Worm (Caenorhabditis elegans) whole organism, L4 larva: ENCODE measurements around the gene F55B12.2.

Experiments
- F37D6.2 ChIP-seq: sonication (generic microtip); optimal IDR thresholded peaks from 2 replicates; lab custom pipeline; 2016; ENCODE audit warnings: mild to moderate bottlenecking, missing genetic modification characterization, missing compliant biosample characterization
- T20F7.1 ChIP-seq: fragments of 200-800 bp; sonication (Bioruptor generic); optimal IDR thresholded peaks from 2 replicates; lab custom pipeline; 2018; ENCODE audit warnings: mild to moderate bottlenecking, missing genetic modification characterization, missing compliant biosample characterization
- egl-27 ChIP-seq: sonication (generic microtip); optimal IDR thresholded peaks from 3 replicates; lab custom pipeline; 2017; ENCODE audit warnings: missing biosample characterization, missing genetic modification reagents, missing genetic modification characterization
- lin-39 ChIP-seq: fragments of 150-350 bp; optimal IDR thresholded peaks from 2 replicates; lab custom pipeline; 2014; ENCODE audit warnings: missing biosample characterization, missing genetic modification reagents, missing genetic modification characterization
- ztf-11 ChIP-seq: fragments of 150-350 bp; optimal IDR thresholded peaks from 2 replicates; lab custom pipeline; 2014; ENCODE audit warnings: missing biosample characterization, missing genetic modification characterization

DNA sequence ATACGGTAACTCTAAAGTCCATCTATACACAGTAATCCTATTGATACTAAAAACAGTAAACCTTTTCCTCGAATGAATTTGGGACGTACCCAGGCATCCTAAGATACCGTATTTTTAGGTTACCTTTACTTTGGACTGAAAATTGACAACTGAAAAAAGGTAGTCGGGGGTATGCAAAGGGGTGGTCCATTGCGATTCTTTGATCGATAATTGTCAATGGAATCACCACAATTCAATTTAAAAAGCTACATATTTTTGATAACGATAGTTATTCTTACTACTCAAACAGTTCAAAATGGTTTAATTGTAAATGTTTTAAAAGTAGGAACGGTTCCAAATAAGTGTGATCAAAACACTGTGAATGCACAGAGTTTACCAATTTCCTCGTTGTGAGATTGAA is 17.2 kb upstream of the F55B12.2 start, which contains the start of gene srx-129:
- TF ChIP-seq ztf-11 (tag; lab: Kevin White, UChicago) (no peak), F37D6.2 (tag; lab: Kevin White, UChicago) (no peak), T20F7.1 (GFP tag; lab: Kevin White, UChicago) (no peak), egl-27 (no peak), lin-39 (tag; lab: Kevin White, UChicago) (no peak)
